Fruit fly (Drosophila melanogaster): ENCODE data around the gene Ugt303A1.

Ugt303A1 gene

dm6 chr3R:11156858-11157257 lies 18.5 kb upstream of the Ugt303A1 start, which contains the start of gene Ugt302C1 (continued):
- peak; percentile 29; the same call in 1 of the 2 replicates for TF ChIP-seq MBD-R2 (GFP tag; IDR thresholded peaks at IDR 0.05)
- no peak for TF ChIP-seq CG12942 (GFP tag; optimal IDR thresholded peaks at IDR 0.05)
- TF ChIP-seq CG10431 (GFP tag; optimal IDR thresholded peaks at IDR 0.05) = no peak
- TF ChIP-seq CG12071 (GFP tag; optimal IDR thresholded peaks at IDR 0.05) = no peak
- TF ChIP-seq CG10366 (GFP tag; IDR thresholded peaks at IDR 0.05) = no peak
- TF ChIP-seq kni (GFP tag; optimal IDR thresholded peaks at IDR 0.05) = peak; percentile 71
- no peak for TF ChIP-seq CG31388 (GFP tag; optimal IDR thresholded peaks at IDR 0.05)
- TF ChIP-seq wek (GFP tag; optimal IDR thresholded peaks at IDR 0.05) = no peak
- TF ChIP-seq CG17186 (GFP tag; optimal IDR thresholded peaks at IDR 0.05) = no peak

DNA sequence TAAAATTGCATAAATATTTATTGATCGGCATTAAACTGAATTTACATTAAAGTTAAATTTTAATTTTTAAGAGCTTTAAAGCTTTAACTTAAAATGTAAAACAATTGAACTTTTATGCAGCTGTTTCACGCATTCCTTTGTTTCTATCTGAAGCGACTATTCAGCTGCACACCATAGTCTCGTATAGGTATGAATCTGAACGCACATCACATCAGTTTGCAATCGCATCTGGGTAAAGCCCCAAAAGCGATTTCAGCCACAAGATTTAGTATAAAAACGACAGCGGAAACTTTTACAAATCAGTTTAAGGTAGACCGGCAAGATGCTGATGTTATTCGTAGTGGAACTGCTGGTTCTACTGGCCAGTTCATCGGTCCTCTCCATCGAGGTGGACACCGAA lies 14.4 kb upstream of the Ugt303A1 start, which contains the start of gene CG4757:
TSS of gene CG4757 (plus strand) at position 301 of the 400 bp plus-strand sequence.
- TF ChIP-seq CG1529 (GFP tag; optimal IDR thresholded peaks at IDR 0.05) = no peak
- TF ChIP-seq dysf (GFP tag; IDR thresholded peaks at IDR 0.05) = no peak
- no peak for TF ChIP-seq CG10979 (tag; optimal IDR thresholded peaks at IDR 0.05)
- no peak for TF ChIP-seq BtbVII (GFP tag; optimal IDR thresholded peaks at IDR 0.05)
- no peak for TF ChIP-seq CG4282 (GFP tag; optimal IDR thresholded peaks at IDR 0.05)
- no peak for TF ChIP-seq CG10959 (GFP tag; IDR thresholded peaks at IDR 0.05)
- TF ChIP-seq H15 (GFP tag; IDR thresholded peaks at IDR 0.05) = no peak
- TF ChIP-seq CG5180 (GFP tag; optimal IDR thresholded peaks at IDR 0.05) = no peak
- no peak for TF ChIP-seq CG2129 (GFP tag; IDR thresholded peaks at IDR 0.05; ENCODE audit: partially characterized antibody)
- no peak for TF ChIP-seq CG15073 (GFP tag; optimal IDR thresholded peaks at IDR 0.05)
- no peak for TF ChIP-seq ttk (GFP tag; IDR thresholded peaks at IDR 0.05)
- no peak for TF ChIP-seq wek (GFP tag; optimal IDR thresholded peaks at IDR 0.05)
- no peak for TF ChIP-seq bsh (GFP tag; optimal IDR thresholded peaks at IDR 0.05)
- TF ChIP-seq psq (GFP tag; optimal IDR thresholded peaks at IDR 0.05) = no peak
- no peak for TF ChIP-seq CG6654 (GFP tag; optimal IDR thresholded peaks at IDR 0.05)
- TF ChIP-seq CG3281 (GFP tag; optimal IDR thresholded peaks at IDR 0.05) = no peak
- no peak for TF ChIP-seq CG31224 (GFP tag; IDR thresholded peaks at IDR 0.05)
- TF ChIP-seq CG6689 (GFP tag; IDR thresholded peaks at IDR 0.05) = no peak

DNA sequence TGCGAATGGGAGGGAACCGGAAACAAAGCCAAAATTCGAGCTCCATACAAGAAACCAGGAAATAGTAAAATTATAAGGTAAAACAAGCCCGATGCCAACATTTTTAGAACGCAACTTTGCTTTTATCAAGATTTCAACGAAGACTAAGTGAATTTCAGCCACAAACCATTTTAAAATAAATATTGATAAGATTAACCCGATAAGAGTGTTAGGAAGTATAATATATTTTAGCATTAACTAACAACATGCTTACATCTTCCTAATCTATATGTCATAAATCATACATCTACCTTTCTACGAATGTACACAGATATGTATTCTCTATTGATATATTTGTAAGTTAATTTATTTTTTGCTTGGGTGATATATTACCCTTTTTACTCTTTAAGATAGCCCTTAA lies 9.4 kb upstream of the Ugt303A1 start, which contains the start of gene Ugt35E1:
TSS of gene Ugt35E1 (minus strand) at position 101 of the 400 bp plus-strand sequence.
- TF ChIP-seq CG14667 (GFP tag; IDR thresholded peaks at IDR 0.05) (no peak), exex (tag; optimal IDR thresholded peaks at IDR 0.05) (peak; percentile 52), CG2875 (GFP tag; optimal IDR thresholded peaks at IDR 0.05) (no peak), YL-1 (GFP tag; optimal IDR thresholded peaks at IDR 0.05) (no peak), eyg (GFP tag; optimal IDR thresholded peaks at IDR 0.05) (no peak), dan (GFP tag; IDR thresholded peaks at IDR 0.05) (no peak)

DNA sequence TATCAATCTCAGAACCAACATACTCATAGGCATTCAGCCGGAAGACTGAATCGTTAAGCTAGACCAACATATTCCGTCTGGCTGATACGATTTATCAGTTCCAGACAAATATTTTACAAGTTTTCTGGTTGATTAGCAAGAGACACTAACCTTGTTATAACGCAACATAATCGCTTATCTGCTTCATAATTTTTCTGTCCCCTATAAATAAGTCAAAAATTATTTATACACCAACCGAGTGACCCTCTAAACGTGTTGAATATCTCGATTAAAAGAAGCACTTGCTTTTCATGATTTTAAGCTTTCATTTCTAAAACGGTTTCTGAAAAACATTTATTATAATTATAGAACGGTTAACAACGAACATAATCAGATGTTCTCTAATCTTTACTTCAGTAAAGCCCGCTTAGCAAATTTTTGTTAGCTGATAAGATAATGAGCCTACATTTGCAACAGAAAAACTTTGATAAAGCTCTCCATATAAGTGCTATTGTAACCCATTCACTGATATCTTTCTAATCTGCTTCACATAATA lies 7.3 kb upstream of the Ugt303A1 start, which contains the start of gene Ugt35E2:
TSS of gene Ugt35E2 (minus strand) at position 51 of the 535 bp plus-strand sequence.
- peak; percentile 39 for TF ChIP-seq CG34376 (GFP tag; optimal IDR thresholded peaks at IDR 0.05)
- TF ChIP-seq Kr (GFP tag; optimal IDR thresholded peaks at IDR 0.05) = no peak
- no peak for TF ChIP-seq H15 (GFP tag; IDR thresholded peaks at IDR 0.05)
- TF ChIP-seq fd64A (GFP tag; optimal IDR thresholded peaks at IDR 0.05) = no peak
- TF ChIP-seq exex (tag; optimal IDR thresholded peaks at IDR 0.05) = peak; percentile 91
- no peak for TF ChIP-seq CG12391 (tag; optimal IDR thresholded peaks at IDR 0.05)
- peak; percentile 34 for TF ChIP-seq Ets65A (GFP tag)
- TF ChIP-seq MBD-R2 (GFP tag; IDR thresholded peaks at IDR 0.05) = no peak
